Worm (Caenorhabditis elegans) whole organism, early embryonic: ENCODE data around the gene F41H10.4.

Experiments used
- B0310.2 ChIP-seq: sonication (generic microtip); optimal IDR thresholded peaks from 2 replicates; lab custom pipeline; 2016; ENCODE audit warnings: mild to moderate bottlenecking, missing genetic modification characterization, missing compliant biosample characterization
- aly-1 ChIP-seq: sonication (generic microtip); optimal IDR thresholded peaks from 2 replicates; lab custom pipeline; 2016; ENCODE audit warnings: missing genetic modification characterization, missing compliant biosample characterization
- ama-1 ChIP-seq: fragments of 150-350 bp; optimal IDR thresholded peaks from 2 replicates; lab custom pipeline; 2014
- ceh-13 ChIP-seq: fragments of 200-800 bp; sonication (Bioruptor generic); optimal IDR thresholded peaks from 2 replicates; lab custom pipeline; 2018; ENCODE audit warnings: mild to moderate bottlenecking, missing genetic modification characterization, missing compliant biosample characterization
- flt-1 ChIP-seq: fragments of 200-800 bp; sonication (Bioruptor generic); IDR thresholded peaks from 2 replicates; pipeline ENCODE4 v1.3.6; 2022; ENCODE audit warnings: missing genetic modification characterization, missing compliant biosample characterization

ce11 chrIV:5360533-5360932 is 3.8 kb upstream of the F41H10.4 start, which contains the start of gene F41H10.5:
- no peak for TF ChIP-seq flt-1 (GFP tag; lab: Robert Waterston, UW)
- no peak for TF ChIP-seq B0310.2 (tag; lab: Kevin White, UChicago)
- no peak for TF ChIP-seq ama-1
- no peak for TF ChIP-seq aly-1 (tag; lab: Kevin White, UChicago)
- no peak for TF ChIP-seq ceh-13 (GFP tag; lab: Kevin White, UChicago)
